Fruit fly (Drosophila melanogaster): ENCODE data around the gene Iml1.

Gene Iml1

dm6 chr3L:1568225-1569161 is 34.7 kb upstream of the Iml1 start, which contains the start of gene CG7879 (continued):
- TF ChIP-seq CG4854 (GFP tag; optimal IDR thresholded peaks at IDR 0.05), result no peak
- peak; percentile 22 for TF ChIP-seq CG13775 (GFP tag; optimal IDR thresholded peaks at IDR 0.05)
- TF ChIP-seq CG7357 (GFP tag; IDR thresholded peaks at IDR 0.05), result peak; percentile 96
- no peak for TF ChIP-seq CG13894 (tag; optimal IDR thresholded peaks at IDR 0.05)
- TF ChIP-seq tgo (GFP tag; IDR thresholded peaks at IDR 0.05), result peak; percentile 53; the same call in 2 of the 3 replicates
- TF ChIP-seq GATAe (GFP tag; conservative IDR thresholded peaks at IDR 0.05), result no peak
- no peak for TF ChIP-seq CG15601 (tag; optimal IDR thresholded peaks at IDR 0.05)
- no peak for TF ChIP-seq CG12104 (GFP tag; optimal IDR thresholded peaks at IDR 0.05)
- no peak; the same call in 2 of the 3 replicates for TF ChIP-seq CG16813 (GFP tag; IDR thresholded peaks at IDR 0.05; ENCODE audit: partially characterized antibody)
- TF ChIP-seq CG6654 (GFP tag; optimal IDR thresholded peaks at IDR 0.05), result no peak
- TF ChIP-seq pb (GFP tag; optimal IDR thresholded peaks at IDR 0.05), result no peak
- TF ChIP-seq CG13424 (tag; optimal IDR thresholded peaks at IDR 0.05), result peak; percentile 29
- TF ChIP-seq CG12071 (GFP tag; optimal IDR thresholded peaks at IDR 0.05), result peak; percentile 9
- TF ChIP-seq Chrac-16 (GFP tag; optimal IDR thresholded peaks at IDR 0.05), result peak; percentile 20
- no peak for TF ChIP-seq aop (GFP tag; IDR thresholded peaks at IDR 0.05)
- peak in 1 of 3 experiments; percentile 37 for TF ChIP-seq Stat92E (GFP tag; optimal IDR thresholded peaks at IDR 0.05)
- peak; percentile 26 for TF ChIP-seq CG16815 (GFP tag; optimal IDR thresholded peaks at IDR 0.05)
- TF ChIP-seq crol (GFP tag; IDR thresholded peaks at IDR 0.05), result peak; percentile 90
- TF ChIP-seq CG9727 (GFP tag; optimal IDR thresholded peaks at IDR 0.05), result peak; percentile 51
- TF ChIP-seq ara (GFP tag; IDR thresholded peaks at IDR 0.05), result no peak
- TF ChIP-seq caup (GFP tag; optimal IDR thresholded peaks at IDR 0.05; ENCODE audit: severe bottlenecking), result peak; percentile 45
- TF ChIP-seq CG43689 (GFP tag; IDR thresholded peaks at IDR 0.05), result no peak
- TF ChIP-seq twi (tag; optimal IDR thresholded peaks at IDR 0.05), result no peak
- TF ChIP-seq crp (GFP tag; optimal IDR thresholded peaks at IDR 0.05), result peak in 1 of 2 experiments; percentile 73
- peak; percentile 74 for TF ChIP-seq CG17802 (tag; optimal IDR thresholded peaks at IDR 0.05)
- TF ChIP-seq YL-1 (GFP tag; optimal IDR thresholded peaks at IDR 0.05), result peak; percentile 91
- no peak for TF ChIP-seq Lim3 (GFP tag; IDR thresholded peaks at IDR 0.05)
- TF ChIP-seq zfh2 (GFP tag; optimal IDR thresholded peaks at IDR 0.05), result peak; percentile 29
- TF ChIP-seq CG30020 (tag; optimal IDR thresholded peaks at IDR 0.05), result peak; percentile 92
- peak; percentile 27; the same call in 1 of the 2 replicates for TF ChIP-seq CG9932 (GFP tag; IDR thresholded peaks at IDR 0.05)
- TF ChIP-seq MESR4 (GFP tag; optimal IDR thresholded peaks at IDR 0.05), result peak; percentile 98
- TF ChIP-seq bab2 (GFP tag; optimal IDR thresholded peaks at IDR 0.05), result no peak
- peak; percentile 10 for TF ChIP-seq Hmr (GFP tag; optimal IDR thresholded peaks at IDR 0.05)
- peak; percentile 71 for TF ChIP-seq CG4360 (GFP tag; IDR thresholded peaks at IDR 0.05)
- peak; percentile 34 for TF ChIP-seq CG1602 (GFP tag; optimal IDR thresholded peaks at IDR 0.05)
- peak; percentile 10 for TF ChIP-seq CG13624 (GFP tag; optimal IDR thresholded peaks at IDR 0.05)
- peak; percentile 34 for TF ChIP-seq sd (tag; optimal IDR thresholded peaks at IDR 0.05)
- TF ChIP-seq Med (GFP tag), result peak; percentile 72
- TF ChIP-seq CG7839 (tag; optimal IDR thresholded peaks at IDR 0.05), result peak; percentile 15
- TF ChIP-seq CG15514 (GFP tag; optimal IDR thresholded peaks at IDR 0.05), result peak; percentile 63
- no peak for TF ChIP-seq CG5245 (GFP tag; optimal IDR thresholded peaks at IDR 0.05)
- TF ChIP-seq Dip3 (GFP tag; optimal IDR thresholded peaks at IDR 0.05), result no peak
- peak; percentile 10 for TF ChIP-seq CG2712 (tag; optimal IDR thresholded peaks at IDR 0.05)
- TF ChIP-seq CG6272 (GFP tag; IDR thresholded peaks at IDR 0.05), result no peak
- peak; percentile 27 for TF ChIP-seq CG1233 (GFP tag; optimal IDR thresholded peaks at IDR 0.05)
- no peak for TF ChIP-seq CG31365 (tag; optimal IDR thresholded peaks at IDR 0.05)
- TF ChIP-seq CG11456 (GFP tag; IDR thresholded peaks at IDR 0.05), result no peak; the same call in 2 of the 3 replicates
- peak; percentile 56 for TF ChIP-seq pzg (GFP tag; optimal IDR thresholded peaks at IDR 0.05)

Data from whole organism, embryonic.